Worm (Caenorhabditis elegans) whole organism, L2 larva: ENCODE measurements around the gene srw-100.
"Not testable (repeated sequence)": the region's sequence is repeated elsewhere in the genome, so short reads cannot be mapped to it uniquely, and the experiment has no call there.

Experiments
- F13H6.1 ChIP-seq: sonication (generic microtip); optimal IDR thresholded peaks from 2 replicates; lab custom pipeline; 2016; ENCODE audit warnings: missing genetic modification characterization, missing compliant biosample characterization
- Y55F3AM.14 ChIP-seq: fragments of 200-800 bp; sonication (Bioruptor generic); optimal IDR thresholded peaks from 2 replicates; lab custom pipeline; 2018; ENCODE audit warnings: mild to moderate bottlenecking, missing genetic modification characterization, missing compliant biosample characterization
- alr-1 ChIP-seq: fragments of 150-350 bp; optimal IDR thresholded peaks from 2 replicates; lab custom pipeline; 2014; ENCODE audit warnings: missing biosample characterization, missing genetic modification characterization
- aly-2 ChIP-seq: fragments of 150-350 bp; optimal IDR thresholded peaks from 2 replicates; lab custom pipeline; 2014; ENCODE audit warnings: missing biosample characterization, missing genetic modification characterization
- ama-1 ChIP-seq: fragments of 150-350 bp; optimal IDR thresholded peaks from 2 replicates; lab custom pipeline; 2018; ENCODE audit warnings: inconsistent platforms
- blmp-1 ChIP-seq: sonication (generic microtip); optimal IDR thresholded peaks from 2 replicates; lab custom pipeline; 2017; ENCODE audit warnings: missing genetic modification characterization, mild to moderate bottlenecking, missing compliant biosample characterization, antibody characterized with exemption, moderate library complexity; ENCODE audit not compliant: insufficient read depth
- ceh-82 ChIP-seq: fragments of 150-350 bp; optimal IDR thresholded peaks from 2 replicates; lab custom pipeline; 2014; ENCODE audit warnings: missing biosample characterization, missing genetic modification characterization
- dmd-4 ChIP-seq: sonication (generic microtip); optimal IDR thresholded peaks from 2 replicates; lab custom pipeline; 2017; ENCODE audit warnings: missing biosample characterization, missing genetic modification characterization
- egl-27 ChIP-seq: sonication (generic microtip); optimal IDR thresholded peaks from 3 replicates; lab custom pipeline; 2017; ENCODE audit warnings: missing biosample characterization, missing genetic modification reagents, missing genetic modification characterization
- elt-1 ChIP-seq: fragments of 150-350 bp; optimal IDR thresholded peaks from 2 replicates; lab custom pipeline; 2014; ENCODE audit warnings: missing biosample characterization, missing genetic modification characterization
- elt-3 ChIP-seq: sonication (generic microtip); optimal IDR thresholded peaks from 2 replicates; lab custom pipeline; 2017; ENCODE audit warnings: missing biosample characterization, missing genetic modification characterization
- fos-1 ChIP-seq: fragments of 150-350 bp; optimal IDR thresholded peaks from 2 replicates; lab custom pipeline; 2014; ENCODE audit warnings: missing biosample characterization, missing genetic modification characterization
- gmeb-1 ChIP-seq: fragments of 150-350 bp; optimal IDR thresholded peaks from 2 replicates; lab custom pipeline; 2014; ENCODE audit warnings: missing biosample characterization, missing genetic modification characterization
- lin-13 ChIP-seq: fragments of 150-350 bp; optimal IDR thresholded peaks from 2 replicates; lab custom pipeline; 2014; ENCODE audit warnings: missing biosample characterization, missing genetic modification reagents, missing genetic modification characterization
- mbf-1 ChIP-seq: sonication (generic microtip); optimal IDR thresholded peaks from 2 replicates; lab custom pipeline; 2017; ENCODE audit warnings: missing biosample characterization, missing genetic modification characterization
- nhr-10 ChIP-seq: sonication (generic microtip); optimal IDR thresholded peaks from 2 replicates; lab custom pipeline; 2017; ENCODE audit warnings: missing biosample characterization, missing genetic modification characterization
- nhr-11 ChIP-seq: fragments of 150-350 bp; optimal IDR thresholded peaks from 2 replicates; lab custom pipeline; 2014; ENCODE audit warnings: missing biosample characterization, missing genetic modification characterization
- nhr-129 ChIP-seq: fragments of 150-350 bp; optimal IDR thresholded peaks from 2 replicates; lab custom pipeline; 2014; ENCODE audit warnings: missing biosample characterization, missing genetic modification characterization
- nhr-21 ChIP-seq: fragments of 150-350 bp; optimal IDR thresholded peaks from 2 replicates; lab custom pipeline; 2014; ENCODE audit warnings: missing biosample characterization, missing genetic modification characterization
- nhr-23 ChIP-seq: fragments of 150-350 bp; optimal IDR thresholded peaks from 2 replicates; lab custom pipeline; 2014; ENCODE audit warnings: missing biosample characterization, missing genetic modification reagents, missing genetic modification characterization
- nhr-25 ChIP-seq: fragments of 150-350 bp; sonication (generic microtip); optimal IDR thresholded peaks from 3 replicates; lab custom pipeline; 2014; ENCODE audit warnings: missing biosample characterization, missing genetic modification characterization
- nhr-77 ChIP-seq: fragments of 150-350 bp; optimal IDR thresholded peaks from 2 replicates; lab custom pipeline; 2014; ENCODE audit warnings: missing biosample characterization, missing genetic modification characterization
- peb-1 ChIP-seq: fragments of 150-350 bp; optimal IDR thresholded peaks from 2 replicates; lab custom pipeline; 2014; ENCODE audit warnings: missing biosample characterization, missing genetic modification characterization
- sem-4 ChIP-seq: fragments of 150-350 bp; optimal IDR thresholded peaks from 2 replicates; lab custom pipeline; 2014; ENCODE audit warnings: missing biosample characterization, missing genetic modification reagents, missing genetic modification characterization
- sma-3 ChIP-seq: sonication (generic microtip); optimal IDR thresholded peaks from 2 replicates; lab custom pipeline; 2016; ENCODE audit warnings: missing genetic modification reagents, missing genetic modification characterization, missing compliant biosample characterization
- snpc-4 ChIP-seq: fragments of 150-350 bp; optimal IDR thresholded peaks from 2 replicates; lab custom pipeline; 2014; ENCODE audit warnings: missing biosample characterization, missing genetic modification characterization
- unc-62 ChIP-seq: fragments of 150-350 bp; optimal IDR thresholded peaks from 2 replicates; lab custom pipeline; 2014; ENCODE audit warnings: missing biosample characterization, missing genetic modification reagents, missing genetic modification characterization
- zag-1 ChIP-seq: fragments of 150-350 bp; optimal IDR thresholded peaks from 2 replicates; lab custom pipeline; 2014; ENCODE audit warnings: missing biosample characterization, missing genetic modification characterization
- ztf-1 ChIP-seq: fragments of 200-800 bp; sonication (Bioruptor generic); conservative IDR thresholded peaks from 2 replicates; pipeline ENCODE4 v1.3.6; 2022; ENCODE audit warnings: missing genetic modification characterization, missing compliant biosample characterization
- ztf-11 ChIP-seq: sonication (generic microtip); optimal IDR thresholded peaks from 2 replicates; lab custom pipeline; 2017; ENCODE audit warnings: missing biosample characterization, missing genetic modification characterization
- ztf-4 ChIP-seq: fragments of 150-350 bp; optimal IDR thresholded peaks from 2 replicates; lab custom pipeline; 2014; ENCODE audit warnings: missing biosample characterization, missing genetic modification characterization

srw-100 gene

DNA sequence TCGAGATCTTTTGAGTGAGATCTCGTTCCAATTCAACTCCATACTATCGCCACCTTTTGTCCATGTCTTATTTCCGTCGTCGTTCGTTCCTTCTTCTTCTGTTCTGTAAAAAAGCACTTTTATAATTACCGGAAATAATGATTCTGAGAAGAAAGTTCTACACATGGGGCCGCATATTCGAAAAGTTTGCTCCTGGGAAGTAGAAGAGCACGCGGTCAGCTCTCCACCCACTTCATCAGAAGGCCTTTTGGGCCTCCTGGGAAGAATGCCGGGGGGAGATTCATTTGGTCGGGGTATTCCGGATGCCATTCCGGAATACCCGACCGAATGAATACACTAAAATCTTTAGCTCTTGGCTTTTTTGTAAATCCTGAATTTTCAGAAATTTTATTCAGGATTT lies 18.5 kb upstream of the srw-100 start, which contains the start of gene Y46H3C.5:
TSS of gene Y46H3C.5 (minus strand) at position 2 of the 400 bp plus-strand sequence.
- not testable (repeated sequence) for TF ChIP-seq fos-1; egl-27 (tag; lab: Kevin White, UChicago); ama-1 (lab: Kevin White, UChicago)

- not testable (repeated sequence) for TF ChIP-seq nhr-11; ama-1 (lab: Kevin White, UChicago); ztf-1 (GFP tag; lab: Robert Waterston, UW)
- TF ChIP-seq, all 48 proteins: peak for 0; not testable (repeated sequence) for 48
These were observed 17.1 kb upstream of the srw-100 start, which contains the start of gene Y46H3C.7 for ce11 chrV:1693876-1694275. Gene Y46H3C.7 (minus strand): TSS chrV:1694022.

ce11 chrV:1698400-1698799 lies 12.6 kb upstream of the srw-100 start:
- TF ChIP-seq gmeb-1 (tag; lab: Kevin White, UChicago) (no peak), sem-4 (no peak), nhr-25 (tag; lab: Kevin White, UChicago) (no peak), aly-2 (tag; lab: Kevin White, UChicago) (no peak), unc-62 (GFP tag; lab: Kevin White, UChicago) (no peak), ama-1 (lab: Kevin White, UChicago) (no peak), ztf-4 (tag; lab: Kevin White, UChicago) (no peak), nhr-11 (no peak), nhr-21 (no peak), zag-1 (tag; lab: Kevin White, UChicago) (no peak), snpc-4 (tag; lab: Kevin White, UChicago) (no peak), elt-1 (tag; lab: Kevin White, UChicago) (no peak)

ce11 chrV:1699228-1699795 lies 11.7 kb upstream of the srw-100 start:
- TF ChIP-seq mbf-1 (tag; lab: Kevin White, UChicago) (no peak), nhr-77 (tag; lab: Kevin White, UChicago) (no peak), lin-13 (GFP tag; lab: Kevin White, UChicago) (no peak), dmd-4 (tag; lab: Kevin White, UChicago) (no peak), peb-1 (tag; lab: Kevin White, UChicago) (no peak), nhr-25 (tag; lab: Kevin White, UChicago) (no peak), elt-3 (tag; lab: Kevin White, UChicago) (no peak), sma-3 (GFP tag; lab: Kevin White, UChicago) (no peak), nhr-21 (no peak), ztf-4 (tag; lab: Kevin White, UChicago) (no peak)

DNA sequence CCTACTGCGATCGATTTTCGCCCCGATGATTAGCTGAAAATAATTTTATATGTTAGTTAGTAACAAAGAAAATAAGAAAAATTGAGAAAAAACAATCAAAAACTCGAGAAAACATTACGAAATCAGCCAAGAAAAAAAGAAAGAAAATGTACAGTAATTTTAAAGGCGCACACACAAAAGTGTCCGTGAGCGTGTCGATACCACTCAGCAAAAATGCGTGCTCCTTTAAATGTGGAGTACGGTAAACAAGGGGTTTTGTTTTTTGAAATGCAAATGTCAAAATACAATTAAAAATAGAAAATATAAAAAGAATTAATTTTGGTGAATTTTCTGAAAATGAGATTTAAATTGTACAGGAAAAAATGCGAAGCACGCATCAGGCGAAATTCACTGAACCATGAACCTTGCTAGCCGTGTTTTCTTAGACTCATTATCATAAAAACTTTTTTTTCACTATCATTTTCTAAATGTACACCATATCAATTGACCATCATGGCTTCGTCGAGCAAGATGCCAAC lies 9.4 kb upstream of the srw-100 start, which contains the start of gene srw-90:
TSS of gene srw-90 (plus strand) at position 468 of the 518 bp plus-strand sequence.
- TF ChIP-seq nhr-129, result no peak
- no peak for TF ChIP-seq nhr-23 (tag; lab: Kevin White, UChicago)
- TF ChIP-seq nhr-10 (tag; lab: Kevin White, UChicago), result no peak
- no peak for TF ChIP-seq elt-1 (tag; lab: Kevin White, UChicago)
- TF ChIP-seq unc-62 (GFP tag; lab: Kevin White, UChicago), result no peak
- no peak for TF ChIP-seq sem-4
- no peak for TF ChIP-seq fos-1
- TF ChIP-seq mbf-1 (tag; lab: Kevin White, UChicago), result no peak
- no peak for TF ChIP-seq F13H6.1 (tag; lab: Kevin White, UChicago)
- TF ChIP-seq lin-13 (GFP tag; lab: Kevin White, UChicago), result no peak
- no peak for TF ChIP-seq nhr-21
- TF ChIP-seq ama-1 (lab: Kevin White, UChicago), result no peak
- no peak for TF ChIP-seq Y55F3AM.14 (GFP tag; lab: Kevin White, UChicago)
- no peak for TF ChIP-seq blmp-1 (tag; lab: Kevin White, UChicago)

ce11 chrV:1708441-1708840 lies 2.6 kb upstream of the srw-100 start, which contains the start of gene srw-99:
Gene srw-99 (plus strand): TSS chrV:1708741.
- TF ChIP-seq nhr-129 (no peak), F13H6.1 (tag; lab: Kevin White, UChicago) (no peak), ztf-4 (tag; lab: Kevin White, UChicago) (no peak), blmp-1 (tag; lab: Kevin White, UChicago) (no peak), elt-1 (tag; lab: Kevin White, UChicago) (no peak), sem-4 (no peak), alr-1 (tag; lab: Kevin White, UChicago) (no peak), ztf-11 (no peak), ceh-82 (tag; lab: Kevin White, UChicago) (no peak)
